Fruit fly (Drosophila melanogaster) whole organism, embryonic: ENCODE measurements around the gene run.

Experiments
- CG18011 ChIP-seq: fragments of 200-800 bp; sonication (Bioruptor generic); optimal IDR thresholded peaks from 2 replicates; lab custom pipeline; 2017; ENCODE audit warnings: missing biosample characterization, missing genetic modification characterization, mild to moderate bottlenecking, moderate library complexity, missing genotype
- PHDP ChIP-seq: fragments of 200-800 bp; sonication (Bioruptor generic); optimal IDR thresholded peaks from 3 replicates; lab custom pipeline; 2018; ENCODE audit warnings: missing biosample characterization, mild to moderate bottlenecking, missing genetic modification characterization, moderate library complexity
- dm ChIP-seq: fragments of 200-800 bp; sonication (Bioruptor generic); optimal IDR thresholded peaks from 3 replicates; lab custom pipeline; 2016; ENCODE audit warnings: missing biosample characterization, missing genetic modification characterization
- salm ChIP-seq: fragments of 200-800 bp; sonication (Bioruptor generic); optimal IDR thresholded peaks from 2 replicates; lab custom pipeline; 2018; ENCODE audit warnings: missing biosample characterization, mild to moderate bottlenecking, missing genetic modification characterization

DNA sequence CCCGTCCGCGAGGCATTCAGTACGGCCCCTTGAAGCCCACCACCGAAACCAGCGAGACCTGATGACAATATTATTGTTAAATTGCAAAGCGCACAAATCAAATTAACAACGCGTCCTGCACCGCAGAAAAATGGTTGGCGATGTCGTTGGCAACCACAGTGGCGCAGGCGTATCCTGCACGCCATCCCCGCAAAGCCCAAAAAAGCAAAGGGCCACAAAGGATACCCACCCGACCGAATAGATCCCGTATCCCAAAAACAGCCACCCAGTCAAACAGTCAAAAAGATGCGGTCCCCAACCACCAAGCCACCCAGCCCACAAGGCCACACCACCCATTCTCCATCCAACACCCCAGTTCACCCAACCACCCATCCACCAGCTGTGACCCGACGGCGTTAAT lies 41.0 kb downstream of the run start:
- no peak for TF ChIP-seq salm (tag; lab: Kevin White, UChicago)
- TF ChIP-seq CG18011 (GFP tag; lab: Kevin White, UChicago): no peak
- no peak for TF ChIP-seq dm (GFP tag; lab: Kevin White, UChicago)
- TF ChIP-seq PHDP: no peak
